Worm (Caenorhabditis elegans) whole organism, young adult: ENCODE data around the gene rps-8.

ENCODE experiments used
- B0261.1 ChIP-seq: sonication (generic microtip); optimal IDR thresholded peaks from 2 replicates; lab custom pipeline; 2016; ENCODE audit warnings: mild to moderate bottlenecking, missing genetic modification characterization, moderate library complexity, missing compliant biosample characterization
- B0336.3 ChIP-seq: fragments of 200-800 bp; sonication (Bioruptor generic); IDR thresholded peaks from 2 replicates; pipeline ENCODE4 v1.3.6; 2022; ENCODE audit warnings: missing genetic modification characterization, missing compliant biosample characterization
- F10E7.11 ChIP-seq: sonication (generic microtip); optimal IDR thresholded peaks from 2 replicates; lab custom pipeline; 2017; ENCODE audit warnings: mild to moderate bottlenecking, missing genetic modification characterization, moderate library complexity, missing compliant biosample characterization
- F39B2.1 ChIP-seq: fragments of 200-800 bp; sonication (Bioruptor generic); IDR thresholded peaks from 2 replicates; pipeline ENCODE4 v1.3.6; 2022; ENCODE audit warnings: missing genetic modification reagents, missing genetic modification characterization, missing compliant biosample characterization
- F57A8.1 ChIP-seq: fragments of 200-800 bp; sonication (Bioruptor generic); optimal IDR thresholded peaks from 2 replicates; lab custom pipeline; 2018; ENCODE audit warnings: mild to moderate bottlenecking, missing genetic modification characterization, moderate library complexity, missing compliant biosample characterization
- F57C9.4 ChIP-seq: sonication (generic microtip); optimal IDR thresholded peaks from 2 replicates; lab custom pipeline; 2017; ENCODE audit warnings: mild to moderate bottlenecking, missing genetic modification characterization, missing compliant biosample characterization
- Y53F4B.3 ChIP-seq: fragments of 200-800 bp; sonication (Bioruptor generic); IDR thresholded peaks from 2 replicates; pipeline ENCODE4 v1.3.6; 2022; ENCODE audit warnings: missing genetic modification reagents, missing genetic modification characterization, missing compliant biosample characterization
- Y53G8AR.9 ChIP-seq: fragments of 200-800 bp; sonication (Bioruptor generic); conservative IDR thresholded peaks from 2 replicates; pipeline ENCODE4 v1.3.6; 2022; ENCODE audit warnings: missing genetic modification reagents, missing genetic modification characterization, missing compliant biosample characterization
- Y56A3A.18 ChIP-seq: fragments of 200-800 bp; sonication (Bioruptor generic); IDR thresholded peaks from 2 replicates; pipeline ENCODE4 v1.3.6; 2022; ENCODE audit warnings: missing genetic modification reagents, missing genetic modification characterization, missing compliant biosample characterization
- Y67H2A.10 ChIP-seq: fragments of 200-800 bp; sonication (Bioruptor generic); conservative IDR thresholded peaks from 2 replicates; pipeline ENCODE4 v1.3.6; 2022; ENCODE audit warnings: missing genetic modification reagents, missing genetic modification characterization, missing compliant biosample characterization
- attf-3 ChIP-seq: fragments of 200-800 bp; sonication (Bioruptor generic); conservative IDR thresholded peaks from 2 replicates; pipeline ENCODE4 v1.3.6; 2022; ENCODE audit warnings: missing genetic modification reagents, missing genetic modification characterization, missing compliant biosample characterization
- ccch-3 ChIP-seq: fragments of 200-800 bp; sonication (Bioruptor generic); optimal IDR thresholded peaks from 2 replicates; lab custom pipeline; 2018; ENCODE audit warnings: mild to moderate bottlenecking, missing genetic modification characterization, missing compliant biosample characterization
- cebp-1 ChIP-seq, 2 experiments: fragments of 200-800 bp in 1 of 2; sonication (Bioruptor generic) in 1 of 2; sonication (generic microtip) in 1 of 2; IDR thresholded peaks in 1 of 2; optimal IDR thresholded peaks in 1 of 2; 2 replicates each; pipeline versions ENCODE4 v1.3.6 to Lab custom; 2017 to 2022; ENCODE audit warnings: missing compliant biosample characterization in 2 of 2, missing genetic modification characterization in 2 of 2, mild to moderate bottlenecking in 1 of 2, missing genetic modification reagents in 1 of 2, moderate library complexity in 1 of 2
- ceh-79 ChIP-seq: sonication (generic microtip); optimal IDR thresholded peaks from 2 replicates; lab custom pipeline; 2017; ENCODE audit warnings: mild to moderate bottlenecking, missing genetic modification characterization, missing compliant biosample characterization
- efl-1 ChIP-seq: fragments of 150-350 bp; optimal IDR thresholded peaks from 2 replicates; lab custom pipeline; 2014; ENCODE audit warnings: missing biosample characterization, missing genetic modification reagents, missing genetic modification characterization
- egrh-3 ChIP-seq: fragments of 200-800 bp; sonication (Bioruptor generic); IDR thresholded peaks from 2 replicates; pipeline ENCODE4 v1.3.6; 2022; ENCODE audit warnings: missing genetic modification reagents, missing genetic modification characterization, missing compliant biosample characterization
- ets-4 ChIP-seq: fragments of 200-800 bp; sonication (Bioruptor generic); optimal IDR thresholded peaks from 2 replicates; lab custom pipeline; 2018; ENCODE audit warnings: mild to moderate bottlenecking, missing genetic modification characterization, missing compliant biosample characterization
- him-1 ChIP-seq: sonication (generic microtip); optimal IDR thresholded peaks from 2 replicates; lab custom pipeline; 2016; ENCODE audit warnings: missing genotype, missing genetic modification reagents, missing genetic modification characterization, missing compliant biosample characterization
- hmg-1.2 ChIP-seq: fragments of 200-800 bp; sonication (Bioruptor generic); IDR thresholded peaks from 2 replicates; pipeline ENCODE4 v1.3.6; 2022; ENCODE audit warnings: missing genetic modification reagents, missing genetic modification characterization, missing compliant biosample characterization
- hrde-1 ChIP-seq: sonication (generic microtip); optimal IDR thresholded peaks from 2 replicates; lab custom pipeline; 2016; ENCODE audit warnings: missing genetic modification characterization, mild to moderate bottlenecking, missing compliant biosample characterization, moderate library complexity, missing genotype, missing genetic modification reagents, borderline replicate concordance
- lag-1 ChIP-seq: fragments of 200-800 bp; sonication (Bioruptor generic); IDR thresholded peaks from 2 replicates; pipeline ENCODE4 v1.3.6; 2022; ENCODE audit warnings: missing genetic modification reagents, missing genetic modification characterization, missing compliant biosample characterization
- lin-35 ChIP-seq, 3 experiments: fragments of 150-350 bp in 2 of 3; sonication (generic microtip) in 1 of 3; optimal IDR thresholded peaks; 2 replicates each; lab custom pipeline; 2014 to 2018; ENCODE audit warnings: missing biosample characterization in 3 of 3, missing genetic modification characterization in 3 of 3, missing genetic modification reagents in 3 of 3
- lsl-1 ChIP-seq: fragments of 200-800 bp; sonication (Bioruptor generic); optimal IDR thresholded peaks from 2 replicates; lab custom pipeline; 2018; ENCODE audit warnings: mild to moderate bottlenecking, missing genetic modification characterization, moderate library complexity, missing compliant biosample characterization
- lsy-27 ChIP-seq: sonication (generic microtip); optimal IDR thresholded peaks from 2 replicates; lab custom pipeline; 2017; ENCODE audit warnings: missing genetic modification characterization, mild to moderate bottlenecking, missing compliant biosample characterization, antibody characterized with exemption, missing genotype, borderline replicate concordance; ENCODE audit not compliant: insufficient read depth
- madf-10 ChIP-seq: sonication (generic microtip); optimal IDR thresholded peaks from 2 replicates; lab custom pipeline; 2016; ENCODE audit warnings: mild to moderate bottlenecking, missing genetic modification characterization, missing compliant biosample characterization
- madf-8 ChIP-seq: fragments of 200-800 bp; sonication (Bioruptor generic); conservative IDR thresholded peaks from 2 replicates; pipeline ENCODE4 v1.3.6; 2022; ENCODE audit warnings: missing genetic modification reagents, missing genetic modification characterization, missing compliant biosample characterization
- nfya-1 ChIP-seq: sonication (generic microtip); optimal IDR thresholded peaks from 2 replicates; lab custom pipeline; 2017; ENCODE audit warnings: antibody characterized with exemption, missing compliant biosample characterization, missing genetic modification characterization, borderline replicate concordance; ENCODE audit not compliant: insufficient read depth
- nfyb-1 ChIP-seq: fragments of 200-800 bp; sonication (Bioruptor generic); IDR thresholded peaks from 2 replicates; pipeline ENCODE4 v1.3.6; 2022; ENCODE audit warnings: missing genetic modification reagents, missing genetic modification characterization, missing compliant biosample characterization
- nhr-80 ChIP-seq: sonication (generic microtip); optimal IDR thresholded peaks from 2 replicates; lab custom pipeline; 2016; ENCODE audit warnings: missing genetic modification characterization, missing compliant biosample characterization
- pbrm-1 ChIP-seq: fragments of 200-800 bp; sonication (Bioruptor generic); IDR thresholded peaks from 2 replicates; pipeline ENCODE4 v1.3.6; 2022; ENCODE audit warnings: missing genetic modification reagents, missing genetic modification characterization, missing compliant biosample characterization
- rcor-1 ChIP-seq: fragments of 200-800 bp; sonication (Bioruptor generic); IDR thresholded peaks from 2 replicates; pipeline ENCODE4 v1.3.6; 2022; ENCODE audit warnings: missing genetic modification reagents, missing genetic modification characterization, missing compliant biosample characterization
- repo-1 ChIP-seq: sonication (generic microtip); optimal IDR thresholded peaks from 2 replicates; lab custom pipeline; 2017; ENCODE audit warnings: mild to moderate bottlenecking, missing genetic modification characterization, missing compliant biosample characterization
- rpc-1 ChIP-seq, 2 experiments: fragments of 150-350 bp in 1 of 2; sonication (generic microtip) in 1 of 2; optimal IDR thresholded peaks; 2 replicates each; lab custom pipeline; 2014 to 2018; ENCODE audit warnings: missing biosample characterization in 1 of 2, missing genetic modification characterization in 1 of 2, missing genetic modification reagents in 1 of 2, missing genotype in 1 of 2
- snpc-1.3 ChIP-seq: sonication (generic microtip); optimal IDR thresholded peaks from 2 replicates; lab custom pipeline; 2017; ENCODE audit warnings: missing genetic modification characterization, mild to moderate bottlenecking, missing compliant biosample characterization, antibody characterized with exemption, moderate library complexity, missing genotype, missing genetic modification reagents; ENCODE audit not compliant: insufficient read depth
- snpc-4 ChIP-seq, 5 experiments: fragments of 150-350 bp in 1 of 5; sonication (generic microtip) in 4 of 5; optimal IDR thresholded peaks; 2 replicates each; lab custom pipeline; 2014 to 2018; ENCODE audit warnings: missing genetic modification characterization in 5 of 5, missing biosample characterization in 3 of 5, antibody characterized with exemption in 2 of 5, mild to moderate bottlenecking in 2 of 5, missing compliant biosample characterization in 2 of 5, missing genotype in 2 of 5, moderate library complexity in 2 of 5, missing genetic modification reagents in 1 of 5
- tbp1 ChIP-seq: fragments of 200-800 bp; sonication (Bioruptor generic); optimal IDR thresholded peaks from 2 replicates; lab custom pipeline; 2018; ENCODE audit warnings: mild to moderate bottlenecking, missing genetic modification characterization, missing compliant biosample characterization
- tlf-1 ChIP-seq: fragments of 200-800 bp; sonication (Bioruptor generic); optimal IDR thresholded peaks from 2 replicates; lab custom pipeline; 2018; ENCODE audit warnings: mild to moderate bottlenecking, missing genetic modification characterization, missing compliant biosample characterization
- unc-130 ChIP-seq: sonication (generic microtip); optimal IDR thresholded peaks from 2 replicates; lab custom pipeline; 2016; ENCODE audit warnings: missing genetic modification reagents, missing genetic modification characterization, missing compliant biosample characterization
- zfh-2 ChIP-seq: fragments of 200-800 bp; sonication (Bioruptor generic); conservative IDR thresholded peaks from 2 replicates; pipeline ENCODE4 v1.3.6; 2022; ENCODE audit warnings: missing genetic modification reagents, missing genetic modification characterization, missing compliant biosample characterization
- ztf-26 ChIP-seq: sonication (generic microtip); optimal IDR thresholded peaks from 2 replicates; lab custom pipeline; 2017; ENCODE audit warnings: missing genetic modification characterization, missing compliant biosample characterization
- ztf-28 ChIP-seq: fragments of 200-800 bp; sonication (Bioruptor generic); IDR thresholded peaks from 2 replicates; pipeline ENCODE4 v1.3.6; 2022; ENCODE audit warnings: missing genetic modification reagents, missing genetic modification characterization, missing compliant biosample characterization

The rps-8 gene

ce11 chrIV:7318900-7319299 lies 5.2 kb upstream of the rps-8 start:
- TF ChIP-seq F57A8.1 (GFP tag; lab: Kevin White, UChicago): no peak
- TF ChIP-seq tbp1: no peak
- TF ChIP-seq rcor-1 (GFP tag; lab: Robert Waterston, UW): no peak
- no peak for TF ChIP-seq nfya-1
- TF ChIP-seq B0336.3: no peak
- no peak for TF ChIP-seq egrh-3 (GFP tag; lab: Robert Waterston, UW)
- TF ChIP-seq Y67H2A.10: no peak
- no peak for TF ChIP-seq snpc-1.3 (tag; lab: Kevin White, UChicago)
- no peak for TF ChIP-seq F57C9.4 (tag; lab: Kevin White, UChicago)
- no peak for TF ChIP-seq tlf-1
- no peak for TF ChIP-seq madf-10 (tag; lab: Kevin White, UChicago)
- TF ChIP-seq zfh-2 (GFP tag; lab: Robert Waterston, UW): no peak
- no peak for TF ChIP-seq lag-1
- TF ChIP-seq F10E7.11 (tag; lab: Kevin White, UChicago): no peak

- TF ChIP-seq hmg-1.2 (GFP tag; lab: Robert Waterston, UW) (peak; percentile 8; the same call in 1 of the 2 replicates), cebp-1 (GFP tag; IDR thresholded peaks at IDR 0.05; lab: Robert Waterston, UW) (no peak), cebp-1 (tag; optimal IDR thresholded peaks at IDR 0.05; lab: Kevin White, UChicago) (peak; percentile 1), B0261.1 (tag; lab: Kevin White, UChicago) (no peak), ceh-79 (tag; lab: Kevin White, UChicago) (no peak), ets-4 (GFP tag; lab: Kevin White, UChicago) (no peak), ztf-26 (tag; lab: Kevin White, UChicago) (peak; percentile 12)
These were observed 4.3 kb upstream of the rps-8 start for ce11 chrIV:7317829-7318529.

- peak; percentile 80 for TF ChIP-seq hrde-1 (tag; lab: Kevin White, UChicago)
- TF ChIP-seq rcor-1 (GFP tag; lab: Robert Waterston, UW): peak; percentile 37
- TF ChIP-seq F10E7.11 (tag; lab: Kevin White, UChicago): no peak
- peak; percentile 66; the same call in 1 of the 2 replicates for TF ChIP-seq nfyb-1 (GFP tag; lab: Robert Waterston, UW)
- TF ChIP-seq attf-3 (GFP tag; lab: Robert Waterston, UW): 0 out of 2 replicates have a peak, but pooled peaks have one; percentile 15
- no peak for TF ChIP-seq nhr-80 (tag; lab: Kevin White, UChicago)
- 0 out of 2 replicates have a peak, but pooled peaks have one; percentile 71 for TF ChIP-seq F39B2.1 (GFP tag; lab: Robert Waterston, UW)
- peak; percentile 50; the same call in 1 of the 2 replicates for TF ChIP-seq Y53F4B.3 (GFP tag; lab: Robert Waterston, UW)
- peak; percentile 95 for TF ChIP-seq pbrm-1
- peak; percentile 70 for TF ChIP-seq lsl-1
- 0 out of 2 replicates have a peak, but pooled peaks have one; percentile 30 for TF ChIP-seq ztf-28 (GFP tag; lab: Robert Waterston, UW)
- no peak for TF ChIP-seq lin-35 (GFP tag; optimal IDR thresholded peaks at IDR 0.05; lab: Kevin White, UChicago)
- no peak for TF ChIP-seq ccch-3 (GFP tag; lab: Kevin White, UChicago)
- no peak for TF ChIP-seq rpc-1 (optimal IDR thresholded peaks at IDR 0.05; lab: Kevin White, UChicago)
- TF ChIP-seq rpc-1 (tag; optimal IDR thresholded peaks at IDR 0.05; lab: Kevin White, UChicago): peak; percentile 9
- peak; percentile 98 for TF ChIP-seq madf-8
- TF ChIP-seq Y56A3A.18 (GFP tag; lab: Robert Waterston, UW): 0 out of 2 replicates have a peak, but pooled peaks have one; percentile 49
- peak; percentile 93 for TF ChIP-seq hmg-1.2 (GFP tag; lab: Robert Waterston, UW)
- peak; percentile 58 for TF ChIP-seq B0336.3
- peak; percentile 57 for TF ChIP-seq him-1 (tag; lab: Kevin White, UChicago)
- TF ChIP-seq Y53G8AR.9 (GFP tag; lab: Robert Waterston, UW): no peak
- TF ChIP-seq ceh-79 (tag; lab: Kevin White, UChicago): no peak
- peak; percentile 42 for TF ChIP-seq unc-130 (GFP tag; lab: Kevin White, UChicago)
- TF ChIP-seq lsy-27: peak; percentile 58
- peak; percentile 35 for TF ChIP-seq efl-1
- peak; percentile 8 for TF ChIP-seq repo-1 (tag; lab: Kevin White, UChicago)
- peak; percentile 96 for TF ChIP-seq snpc-4 (GFP tag; optimal IDR thresholded peaks at IDR 0.05; lab: Kevin White, UChicago)
- peak; percentile 96 to 98 (median 98) for TF ChIP-seq snpc-4 (tag; optimal IDR thresholded peaks at IDR 0.05; lab: Kevin White, UChicago)
These were observed 3.0 kb upstream of the rps-8 start, which contains the start of gene F42C5.9 for ce11 chrIV:7316613-7317153. Gene F42C5.9, minus strand, starts transcription at chrIV:7317103.
